Fruit fly (Drosophila melanogaster) whole organism, embryonic: ENCODE data around the gene TotA.

Source experiments
- CG10321 ChIP-seq: fragments of 200-800 bp; sonication (Bioruptor generic); IDR thresholded peaks from 2 replicates; pipeline ENCODE4 v1.3.6; 2022; ENCODE audit warnings: missing biosample characterization, missing genetic modification characterization
- CG10431 ChIP-seq: fragments of 200-800 bp; sonication (Bioruptor generic); optimal IDR thresholded peaks from 3 replicates; lab custom pipeline; 2018; ENCODE audit warnings: missing biosample characterization, mild to moderate bottlenecking, missing genetic modification characterization
- CG11456 ChIP-seq: fragments of 200-800 bp; sonication (Bioruptor generic); IDR thresholded peaks from 3 replicates; pipeline ENCODE4 v1.3.6; 2022; ENCODE audit warnings: missing biosample characterization, missing genetic modification characterization
- CG13123 ChIP-seq: fragments of 200-800 bp; sonication (Bioruptor generic); optimal IDR thresholded peaks from 2 replicates; lab custom pipeline; 2016; ENCODE audit warnings: missing biosample characterization, missing genetic modification characterization
- CG13287 ChIP-seq: fragments of 200-800 bp; sonication (Bioruptor generic); IDR thresholded peaks from 2 replicates; pipeline ENCODE4 v1.3.6; 2022; ENCODE audit warnings: missing biosample characterization, missing genetic modification characterization; ENCODE audit not compliant: partially characterized antibody
- CG15269 ChIP-seq: fragments of 200-800 bp; sonication (Bioruptor generic); optimal IDR thresholded peaks from 2 replicates; lab custom pipeline; 2018; ENCODE audit warnings: missing biosample characterization, mild to moderate bottlenecking, missing genetic modification characterization, moderate library complexity
- CG1602 ChIP-seq: fragments of 200-800 bp; sonication (Bioruptor generic); optimal IDR thresholded peaks from 3 replicates; lab custom pipeline; 2016; ENCODE audit warnings: missing biosample characterization, missing genetic modification characterization
- CG17568 ChIP-seq: fragments of 200-800 bp; sonication (Bioruptor generic); optimal IDR thresholded peaks from 2 replicates; lab custom pipeline; 2018; ENCODE audit warnings: missing biosample characterization, mild to moderate bottlenecking, missing genetic modification characterization, moderate library complexity
- CG1832 ChIP-seq: fragments of 200-800 bp; sonication (Bioruptor generic); optimal IDR thresholded peaks from 2 replicates; lab custom pipeline; 2017; ENCODE audit warnings: missing biosample characterization, mild to moderate bottlenecking, missing genetic modification characterization, inconsistent platforms
- CG32532 ChIP-seq: fragments of 200-800 bp; sonication (Bioruptor generic); IDR thresholded peaks from 2 replicates; pipeline ENCODE4 v1.3.6; 2022; ENCODE audit warnings: missing biosample characterization, missing genetic modification characterization
- CG6272 ChIP-seq: fragments of 200-800 bp; sonication (Bioruptor generic); IDR thresholded peaks from 2 replicates; pipeline ENCODE4 v1.3.6; 2022; ENCODE audit warnings: missing biosample characterization, missing genetic modification characterization
- CG7786 ChIP-seq: fragments of 200-800 bp; sonication (Bioruptor generic); optimal IDR thresholded peaks from 2 replicates; lab custom pipeline; 2016; ENCODE audit warnings: missing biosample characterization, missing genetic modification characterization
- CG8290 ChIP-seq, 3 experiments: fragments of 200-800 bp; sonication (Bioruptor generic); optimal IDR thresholded peaks; 2 replicates each; lab custom pipeline; 2016 to 2019; ENCODE audit warnings: missing biosample characterization in 3 of 3, missing genetic modification characterization in 3 of 3, mild to moderate bottlenecking in 2 of 3, moderate library complexity in 1 of 3
- CG9437 ChIP-seq: fragments of 200-800 bp; sonication (Bioruptor generic); optimal IDR thresholded peaks from 2 replicates; lab custom pipeline; 2018; ENCODE audit warnings: missing biosample characterization, mild to moderate bottlenecking, missing genetic modification characterization
- D19A ChIP-seq: fragments of 200-800 bp; optimal IDR thresholded peaks from 3 replicates; lab custom pipeline; 2019; ENCODE audit warnings: missing biosample characterization, mild to moderate bottlenecking, missing genetic modification characterization, moderate library complexity
- Fer1 ChIP-seq: fragments of 200-800 bp; sonication (Bioruptor generic); optimal IDR thresholded peaks from 2 replicates; lab custom pipeline; 2017; ENCODE audit warnings: missing biosample characterization, mild to moderate bottlenecking, missing genetic modification characterization
- Gug ChIP-seq: fragments of 200-800 bp; sonication (Bioruptor generic); IDR thresholded peaks from 4 replicates; pipeline ENCODE4 v1.3.6; 2022; ENCODE audit warnings: missing biosample characterization, missing genetic modification characterization
- Hey ChIP-seq: fragments of 200-800 bp; sonication (Bioruptor generic); optimal IDR thresholded peaks from 3 replicates; lab custom pipeline; 2018; ENCODE audit warnings: missing biosample characterization, mild to moderate bottlenecking, missing genetic modification characterization
- MBD-R2 ChIP-seq: fragments of 200-800 bp; sonication (Bioruptor generic); IDR thresholded peaks from 2 replicates; pipeline ENCODE4 v1.3.6; 2022; ENCODE audit warnings: missing biosample characterization, missing genetic modification characterization
- MESR4 ChIP-seq: fragments of 200-800 bp; sonication (Bioruptor generic); optimal IDR thresholded peaks from 2 replicates; lab custom pipeline; 2018; ENCODE audit warnings: missing biosample characterization, mild to moderate bottlenecking, missing genetic modification characterization, moderate library complexity
- Myb ChIP-seq: fragments of 200-800 bp; sonication (Bioruptor generic); optimal IDR thresholded peaks from 2 replicates; lab custom pipeline; 2016; ENCODE audit warnings: missing biosample characterization, missing genetic modification characterization
- Ptx1 ChIP-seq: fragments of 200-800 bp; sonication (Bioruptor generic); IDR thresholded peaks from 2 replicates; pipeline ENCODE4 v1.3.6; 2022; ENCODE audit warnings: missing biosample characterization, missing genetic modification characterization
- Rfx ChIP-seq: fragments of 200-800 bp; sonication (Bioruptor generic); IDR thresholded peaks from 2 replicates; pipeline ENCODE4 v1.3.6; 2022; ENCODE audit warnings: missing biosample characterization, missing genetic modification characterization
- abd-A ChIP-seq: fragments of 200-800 bp; sonication (Bioruptor generic); optimal IDR thresholded peaks from 3 replicates; lab custom pipeline; 2019; ENCODE audit warnings: missing biosample characterization, mild to moderate bottlenecking, missing genetic modification characterization, moderate library complexity
- bbx ChIP-seq: fragments of 200-800 bp; sonication (Bioruptor generic); IDR thresholded peaks from 2 replicates; pipeline ENCODE4 v1.3.6; 2022; ENCODE audit warnings: missing biosample characterization, missing genetic modification characterization; ENCODE audit not compliant: partially characterized antibody
- bowl ChIP-seq: fragments of 200-800 bp; sonication (Bioruptor generic); IDR thresholded peaks from 2 replicates; pipeline ENCODE4 v1.3.6; 2022; ENCODE audit warnings: missing biosample characterization, missing genetic modification characterization
- cad ChIP-seq: fragments of >200 bp; optimal IDR thresholded peaks from 2 replicates; lab custom pipeline; 2017; ENCODE audit warnings: missing biosample characterization, missing genetic modification characterization
- chinmo ChIP-seq: fragments of 200-800 bp; sonication (Bioruptor generic); IDR thresholded peaks from 4 replicates; pipeline ENCODE4 v1.3.6; 2022; ENCODE audit warnings: missing biosample characterization, missing genetic modification characterization; ENCODE audit not compliant: partially characterized antibody
- da ChIP-seq: fragments of 200-800 bp; sonication (Bioruptor generic); optimal IDR thresholded peaks from 2 replicates; lab custom pipeline; 2016; ENCODE audit warnings: missing biosample characterization, missing genetic modification characterization
- ems ChIP-seq: fragments of 200-800 bp; sonication (Bioruptor generic); optimal IDR thresholded peaks from 3 replicates; lab custom pipeline; 2016; ENCODE audit warnings: missing biosample characterization, missing genetic modification characterization
- ftz-f1 ChIP-seq: fragments of 200-800 bp; sonication (Bioruptor generic); optimal IDR thresholded peaks from 2 replicates; lab custom pipeline; 2016; ENCODE audit warnings: missing biosample characterization, missing genetic modification characterization
- gro ChIP-seq: fragments of 200-800 bp; sonication (Bioruptor generic); optimal IDR thresholded peaks from 2 replicates; lab custom pipeline; 2016; ENCODE audit warnings: missing biosample characterization, missing genetic modification characterization
- ham ChIP-seq: fragments of 200-800 bp; sonication (Bioruptor generic); IDR thresholded peaks from 2 replicates; pipeline ENCODE4 v1.3.6; 2022; ENCODE audit warnings: missing biosample characterization, missing genetic modification characterization
- kah ChIP-seq: fragments of 200-800 bp; sonication (Bioruptor generic); optimal IDR thresholded peaks from 2 replicates; lab custom pipeline; 2018; ENCODE audit warnings: missing biosample characterization, mild to moderate bottlenecking, missing genetic modification characterization
- lola ChIP-seq, 3 experiments: fragments of >200 bp in 2 of 3; fragments of 200-800 bp in 1 of 3; sonication (Bioruptor generic) in 1 of 3; optimal IDR thresholded peaks; 2 replicates each; lab custom pipeline; 2017 to 2019; ENCODE audit warnings: missing biosample characterization in 3 of 3, missing genetic modification characterization in 3 of 3, mild to moderate bottlenecking in 1 of 3, moderate library complexity in 1 of 3
- mam ChIP-seq: fragments of 200-800 bp; sonication (Bioruptor generic); optimal IDR thresholded peaks from 3 replicates; lab custom pipeline; 2016; ENCODE audit warnings: missing biosample characterization, missing genetic modification characterization
- mirr ChIP-seq: fragments of 200-800 bp; sonication (Bioruptor generic); optimal IDR thresholded peaks from 3 replicates; lab custom pipeline; 2018; ENCODE audit warnings: missing biosample characterization, mild to moderate bottlenecking, missing genetic modification characterization
- prd ChIP-seq, 3 experiments: fragments of >200 bp in 2 of 3; fragments of 200-800 bp in 1 of 3; sonication (Bioruptor generic) in 1 of 3; optimal IDR thresholded peaks in 2 of 3; IDR thresholded peaks in 1 of 3; 2 replicates in 2 of 3; 3 replicates in 1 of 3; pipeline versions ENCODE4 v1.3.6 to Lab custom; 2017 to 2022; ENCODE audit warnings: missing biosample characterization in 1 of 3, missing genetic modification characterization in 1 of 3
- sens ChIP-seq: fragments of 200-800 bp; sonication (Bioruptor generic); peaks from one replicate; lab custom pipeline; 2016; ENCODE audit warnings: missing biosample characterization, missing genetic modification characterization
- slbo ChIP-seq: fragments of 200-800 bp; sonication (Bioruptor generic); IDR thresholded peaks from 2 replicates; pipeline ENCODE4 v1.3.6; 2022; ENCODE audit warnings: missing biosample characterization, missing genetic modification characterization
- stc ChIP-seq: fragments of 200-800 bp; sonication (Bioruptor generic); IDR thresholded peaks from 2 replicates; pipeline ENCODE4 v1.3.6; 2022; ENCODE audit warnings: missing biosample characterization, missing genetic modification characterization
- stwl ChIP-seq: fragments of 200-800 bp; sonication (Bioruptor generic); optimal IDR thresholded peaks from 3 replicates; lab custom pipeline; 2018; ENCODE audit warnings: missing biosample characterization, mild to moderate bottlenecking, missing genetic modification characterization, moderate library complexity
- sug ChIP-seq: fragments of 200-800 bp; optimal IDR thresholded peaks from 2 replicates; lab custom pipeline; 2019; ENCODE audit warnings: missing biosample characterization, mild to moderate bottlenecking, missing genetic modification characterization, moderate library complexity
- tll ChIP-seq, 2 experiments: fragments of 200-800 bp in 1 of 2; fragments of >200 bp in 1 of 2; sonication (Bioruptor generic) in 1 of 2; optimal IDR thresholded peaks; 2 replicates each; lab custom pipeline; 2017 to 2019; ENCODE audit warnings: missing biosample characterization in 2 of 2, missing genetic modification characterization in 2 of 2, mild to moderate bottlenecking in 1 of 2, moderate library complexity in 1 of 2

Gene TotA

DNA sequence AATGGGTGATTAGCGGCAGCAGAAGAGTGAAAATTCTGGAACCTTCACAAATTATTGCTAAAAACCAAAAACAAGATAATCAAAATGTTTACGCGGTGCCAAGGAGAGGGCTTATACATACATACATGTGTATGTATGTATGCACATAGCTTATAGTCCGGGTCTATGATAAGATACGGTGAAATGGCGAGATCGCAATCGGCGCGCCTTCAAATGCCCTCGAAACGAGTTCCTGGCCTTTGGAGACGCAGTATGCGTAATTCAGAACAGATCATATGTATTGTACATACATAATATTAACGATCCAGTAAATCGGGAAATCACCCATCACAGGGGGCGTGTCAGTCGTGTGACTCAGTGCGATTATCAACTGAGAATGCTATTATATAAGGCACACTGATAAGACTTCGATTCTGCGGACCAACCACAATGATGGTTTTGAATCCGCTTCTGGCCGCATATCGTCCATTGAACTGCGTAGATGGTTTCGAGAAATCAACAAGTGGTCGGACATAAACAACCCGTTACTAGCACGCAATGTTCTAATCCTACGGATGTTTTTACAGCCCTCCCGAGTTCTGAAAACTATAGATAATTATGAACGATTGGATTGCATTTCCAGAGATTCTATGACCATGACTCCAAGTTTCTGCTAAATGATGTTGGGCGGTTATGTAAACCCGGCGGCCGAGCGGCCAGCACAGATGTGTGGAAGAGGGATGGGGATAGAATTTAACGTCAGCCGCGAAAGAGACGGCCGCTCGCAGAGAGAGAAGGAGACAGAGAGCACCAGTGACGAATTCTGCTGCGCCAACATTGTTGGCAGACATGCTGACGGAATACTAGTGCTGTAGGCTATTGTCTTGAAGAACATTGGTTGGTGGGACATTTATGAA is 42.1 kb upstream of the TotA start (continued):
- TF ChIP-seq CG1832 (GFP tag; lab: Kevin White, UChicago) = peak; percentile 95
- TF ChIP-seq sug (tag; lab: Kevin White, UChicago) = peak; percentile 91
- TF ChIP-seq abd-A (tag; lab: Kevin White, UChicago) = peak; percentile 67
- TF ChIP-seq cad (GFP tag; lab: Kevin White, UChicago) = peak; percentile 4
- no peak for TF ChIP-seq CG1602
- peak; percentile 47 for TF ChIP-seq ftz-f1
- peak; percentile 85 for TF ChIP-seq CG10321 (GFP tag; lab: Robert Waterston, UW)
- no peak for TF ChIP-seq Hey (tag; lab: Kevin White, UChicago)
- TF ChIP-seq bowl = no peak
- TF ChIP-seq mirr (GFP tag; lab: Kevin White, UChicago) = peak; percentile 29
- TF ChIP-seq CG13287 (GFP tag; lab: Robert Waterston, UW) = peak; percentile 11; the same call in 1 of the 2 replicates
- no peak for TF ChIP-seq CG7786
- peak; percentile 4 for TF ChIP-seq MESR4
- peak; percentile 80; the same call in 1 of the 4 replicates for TF ChIP-seq chinmo (GFP tag; lab: Robert Waterston, UW)
- TF ChIP-seq CG32532 (GFP tag; lab: Robert Waterston, UW) = peak; percentile 5; the same call in 1 of the 2 replicates
- TF ChIP-seq prd (optimal IDR thresholded peaks at IDR 0.05; lab: Kevin White, UChicago) = no peak
- TF ChIP-seq prd (GFP tag; IDR thresholded peaks at IDR 0.05; lab: Robert Waterston, UW) = peak; percentile 33; the same call in 2 of the 3 replicates
- TF ChIP-seq mam = peak; percentile 24
- TF ChIP-seq da (GFP tag; lab: Kevin White, UChicago) = peak; percentile 21
- no peak for TF ChIP-seq Ptx1 (GFP tag; lab: Robert Waterston, UW)
- no peak for TF ChIP-seq CG6272 (GFP tag; lab: Robert Waterston, UW)
- no peak for TF ChIP-seq CG17568 (GFP tag; lab: Kevin White, UChicago)
- no peak for TF ChIP-seq CG13123
- TF ChIP-seq Fer1 (GFP tag; lab: Kevin White, UChicago) = peak; percentile 6
- TF ChIP-seq MBD-R2 (GFP tag; lab: Robert Waterston, UW) = peak; percentile 28; the same call in 1 of the 2 replicates
- TF ChIP-seq gro (GFP tag; lab: Kevin White, UChicago) = peak; percentile 45
- TF ChIP-seq sens (GFP tag; lab: Kevin White, UChicago) = peak; percentile 61
- TF ChIP-seq ems = no peak
- no peak for TF ChIP-seq CG9437 (GFP tag; lab: Kevin White, UChicago)
- TF ChIP-seq CG8290 (GFP tag; optimal IDR thresholded peaks at IDR 0.05; lab: Kevin White, UChicago) = no peak
- TF ChIP-seq CG8290 (tag; optimal IDR thresholded peaks at IDR 0.05; lab: Kevin White, UChicago) = peak in 1 of 2 experiments; percentile 53
- TF ChIP-seq bbx (GFP tag; lab: Robert Waterston, UW) = no peak
- TF ChIP-seq slbo (GFP tag; lab: Robert Waterston, UW) = peak; percentile 43
- peak; percentile 99 for TF ChIP-seq kah (GFP tag; lab: Kevin White, UChicago)
- no peak for TF ChIP-seq ham (GFP tag; lab: Robert Waterston, UW)
- TF ChIP-seq CG10431 (GFP tag; lab: Kevin White, UChicago) = no peak
- no peak for TF ChIP-seq lola (GFP tag; optimal IDR thresholded peaks at IDR 0.05; lab: Kevin White, UChicago)
- TF ChIP-seq CG11456 = peak; percentile 63; the same call in 1 of the 3 replicates
- peak; percentile 51; the same call in 2 of the 4 replicates for TF ChIP-seq Gug
- TF ChIP-seq Rfx (GFP tag; lab: Robert Waterston, UW) = peak; percentile 58
- 0 out of 2 replicates have a peak, but pooled peaks have one; percentile 10 for TF ChIP-seq stc (GFP tag; lab: Robert Waterston, UW)
- peak; percentile 29 for TF ChIP-seq Myb (GFP tag; lab: Kevin White, UChicago)
- peak in 1 of 2 experiments; percentile 77 for TF ChIP-seq tll (GFP tag; optimal IDR thresholded peaks at IDR 0.05; lab: Kevin White, UChicago)
- TF ChIP-seq CG15269 (tag; lab: Kevin White, UChicago) = no peak
- TF ChIP-seq stwl (tag; lab: Kevin White, UChicago) = peak; percentile 3
- no peak for TF ChIP-seq D19A (tag; lab: Kevin White, UChicago)
